Worm (Caenorhabditis elegans): ENCODE data around the gene gst-5.

DNA sequence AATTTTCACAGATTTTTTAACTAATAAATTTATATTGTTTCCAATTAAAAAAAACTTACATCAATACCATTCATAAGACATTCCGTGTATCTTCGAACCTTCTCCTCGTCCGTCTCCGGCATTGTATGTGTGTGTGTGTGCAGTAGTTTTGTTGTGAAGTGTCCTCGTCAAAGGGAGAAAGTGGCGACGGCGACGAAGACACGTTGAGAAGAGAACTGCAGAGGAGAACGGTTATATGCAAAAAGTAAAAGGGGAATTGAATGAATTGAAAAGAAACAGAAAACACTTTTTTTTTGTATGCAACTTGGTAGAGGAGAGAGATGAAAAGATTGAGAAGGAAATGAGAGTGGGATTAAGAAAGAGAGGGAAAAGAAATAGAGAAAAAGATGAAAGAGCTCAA lies 4.7 kb upstream of the gst-5 start:
- TF ChIP-seq lin-39 (tag; optimal IDR thresholded peaks at IDR 0.05) (no peak), ceh-9 (tag; optimal IDR thresholded peaks at IDR 0.05) (no peak), unc-62 (GFP tag; optimal IDR thresholded peaks at IDR 0.05) (no peak), nhr-76 (tag; optimal IDR thresholded peaks at IDR 0.05) (no peak), unc-39 (tag; optimal IDR thresholded peaks at IDR 0.05) (no peak), nhr-67 (tag; optimal IDR thresholded peaks at IDR 0.05) (no peak), ztf-11 (tag; optimal IDR thresholded peaks at IDR 0.05) (no peak), aly-2 (tag; optimal IDR thresholded peaks at IDR 0.05) (no peak), snpc-4 (tag; optimal IDR thresholded peaks at IDR 0.05) (no peak), lin-15B (tag; optimal IDR thresholded peaks at IDR 0.05) (no peak), ztf-4 (tag; optimal IDR thresholded peaks at IDR 0.05) (no peak)

Measured in whole organism, L3 larva.